Fruit fly (Drosophila melanogaster) whole organism, adult: ENCODE results near the gene chrb.

ENCODE experiments used
- CG11617 ChIP-seq: fragments of 200-800 bp; sonication (Bioruptor generic); optimal IDR thresholded peaks from 2 replicates; lab custom pipeline; 2017; ENCODE audit warnings: mild to moderate bottlenecking, missing biosample characterization, missing genetic modification reagents, missing genetic modification characterization
- CG12768 ChIP-seq: fragments of 200-800 bp; sonication (Bioruptor generic); optimal IDR thresholded peaks from 2 replicates; lab custom pipeline; 2017; ENCODE audit warnings: missing biosample characterization, missing genetic modification characterization, mild to moderate bottlenecking, moderate library complexity, missing genetic modification reagents
- CG14711 ChIP-seq: fragments of 200-800 bp; sonication (Bioruptor generic); optimal IDR thresholded peaks from 2 replicates; lab custom pipeline; 2018; ENCODE audit warnings: missing biosample characterization, mild to moderate bottlenecking, missing genetic modification characterization, moderate library complexity
- CG1620 ChIP-seq: fragments of 200-800 bp; sonication (Bioruptor generic); optimal IDR thresholded peaks from 2 replicates; lab custom pipeline; 2016; ENCODE audit warnings: missing biosample characterization, missing genetic modification characterization
- CG33017 ChIP-seq: fragments of 200-800 bp; sonication (Bioruptor generic); optimal IDR thresholded peaks from 2 replicates; lab custom pipeline; 2018; ENCODE audit warnings: missing biosample characterization, mild to moderate bottlenecking, missing genetic modification characterization, moderate library complexity
- CG5204 ChIP-seq: fragments of 200-800 bp; sonication (Bioruptor generic); optimal IDR thresholded peaks from 2 replicates; lab custom pipeline; 2016; ENCODE audit warnings: missing biosample characterization, missing genetic modification characterization
- CG7045 ChIP-seq: fragments of 200-800 bp; sonication (Bioruptor generic); optimal IDR thresholded peaks from 2 replicates; lab custom pipeline; 2017; ENCODE audit warnings: missing biosample characterization, mild to moderate bottlenecking, missing genetic modification characterization
- CG7101 ChIP-seq: fragments of 200-800 bp; sonication (Bioruptor generic); optimal IDR thresholded peaks from 2 replicates; lab custom pipeline; 2018; ENCODE audit warnings: missing biosample characterization, mild to moderate bottlenecking, missing genetic modification characterization, moderate library complexity
- Clk ChIP-seq: fragments of 200-800 bp; sonication (Bioruptor generic); optimal IDR thresholded peaks from 2 replicates; lab custom pipeline; 2017; ENCODE audit warnings: missing biosample characterization, missing genetic modification characterization
- Crg-1 ChIP-seq: fragments of 200-800 bp; sonication (Bioruptor generic); optimal IDR thresholded peaks from 2 replicates; lab custom pipeline; 2016; ENCODE audit warnings: missing biosample characterization, missing genetic modification characterization
- Hr96 ChIP-seq: fragments of 200-800 bp; sonication (Bioruptor generic); optimal IDR thresholded peaks from 2 replicates; lab custom pipeline; 2016; ENCODE audit warnings: missing biosample characterization, missing genetic modification characterization
- Mnt ChIP-seq: fragments of 200-800 bp; sonication (Bioruptor generic); optimal IDR thresholded peaks from 2 replicates; lab custom pipeline; 2016; ENCODE audit warnings: missing biosample characterization, mild to moderate bottlenecking, missing genetic modification characterization
- bab1 ChIP-seq: fragments of 200-800 bp; sonication (Bioruptor generic); optimal IDR thresholded peaks from 3 replicates; lab custom pipeline; 2019; ENCODE audit warnings: missing biosample characterization, mild to moderate bottlenecking, missing genetic modification characterization, moderate library complexity
- cic ChIP-seq: fragments of 200-800 bp; sonication (Bioruptor generic); optimal IDR thresholded peaks from 2 replicates; lab custom pipeline; 2017; ENCODE audit warnings: missing biosample characterization, mild to moderate bottlenecking, missing genetic modification characterization, moderate library complexity
- cnc ChIP-seq, 2 experiments: fragments of >200 bp; optimal IDR thresholded peaks; 2 replicates each; lab custom pipeline; 2017
- kay ChIP-seq: fragments of 200-800 bp; sonication (Bioruptor generic); peaks from one replicate; lab custom pipeline; 2016; ENCODE audit warnings: missing biosample characterization, missing genetic modification characterization, borderline replicate concordance
- ovo ChIP-seq: fragments of 200-800 bp; sonication (Bioruptor generic); optimal IDR thresholded peaks from 2 replicates; lab custom pipeline; 2016; ENCODE audit warnings: missing biosample characterization, missing genetic modification characterization
- pad ChIP-seq: fragments of 200-800 bp; sonication (Bioruptor generic); optimal IDR thresholded peaks from 3 replicates; lab custom pipeline; 2017; ENCODE audit warnings: missing biosample characterization, missing genetic modification characterization, mild to moderate bottlenecking, moderate library complexity, missing genetic modification reagents
- tj ChIP-seq: fragments of 200-800 bp; sonication (Bioruptor generic); optimal IDR thresholded peaks from 3 replicates; lab custom pipeline; 2017; ENCODE audit warnings: missing biosample characterization, mild to moderate bottlenecking, missing genetic modification characterization, moderate library complexity
- toe ChIP-seq: fragments of 200-800 bp; sonication (Bioruptor generic); optimal IDR thresholded peaks from 2 replicates; lab custom pipeline; 2016; ENCODE audit warnings: missing biosample characterization, missing genetic modification characterization

Gene chrb

DNA sequence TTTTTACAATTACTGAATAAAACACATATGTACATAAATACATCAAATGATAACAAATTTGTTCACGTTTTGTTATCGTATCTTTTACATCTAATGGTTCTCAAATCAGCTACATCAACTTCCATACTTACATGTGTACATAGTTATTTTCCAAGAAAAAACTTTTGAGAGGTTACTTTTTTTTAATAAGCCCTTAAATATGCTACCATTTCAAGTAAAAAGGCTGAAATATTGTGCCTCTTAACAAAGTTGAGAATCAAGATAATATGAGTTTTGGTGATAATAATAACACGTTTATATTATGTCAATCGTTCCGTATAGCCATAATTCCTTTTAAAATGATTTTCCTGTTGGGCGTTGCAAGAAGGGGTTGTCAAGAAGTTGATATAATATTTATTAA, 3.2 kb downstream of the chrb start:
- TF ChIP-seq kay: peak; percentile 70
- no peak for TF ChIP-seq Mnt (GFP tag; lab: Kevin White, UChicago)
- no peak for TF ChIP-seq CG5204 (GFP tag; lab: Kevin White, UChicago)

DNA sequence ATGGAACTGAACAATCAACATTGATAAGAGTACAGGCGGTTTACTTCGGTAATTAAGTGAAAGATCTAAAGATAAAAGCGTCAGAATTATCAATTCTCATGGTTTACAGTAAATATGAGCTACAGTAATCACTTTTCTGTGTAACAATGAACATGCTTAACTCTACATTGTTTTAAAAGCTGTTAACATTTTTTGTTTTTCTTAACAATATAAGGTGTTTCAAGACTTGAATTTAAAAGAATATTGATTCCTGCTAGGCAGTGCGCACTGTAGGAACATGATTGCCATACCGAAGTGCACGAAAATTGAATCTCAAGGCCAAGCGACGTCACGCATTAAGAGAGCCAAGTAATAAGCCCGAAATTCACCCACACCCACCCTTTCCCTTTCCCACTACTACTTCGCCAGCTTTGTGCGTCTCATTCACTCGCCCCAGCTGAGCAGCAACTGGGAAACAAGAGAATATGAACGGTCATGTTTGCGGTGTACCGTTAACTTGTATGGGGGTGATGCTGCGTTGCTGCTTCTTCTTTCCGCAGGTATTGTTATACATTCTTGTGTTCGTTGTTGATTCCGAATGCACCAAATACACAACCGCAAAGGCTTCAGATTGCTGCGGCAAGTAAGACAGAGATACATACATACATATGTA, 4.0 kb downstream of the chrb start:
- TF ChIP-seq pad (GFP tag; lab: Kevin White, UChicago) (peak; percentile 96), kay (no peak), CG11617 (GFP tag; lab: Kevin White, UChicago) (no peak), bab1 (GFP tag; lab: Kevin White, UChicago) (peak; percentile 85), Crg-1 (GFP tag; lab: Kevin White, UChicago) (no peak), Clk (GFP tag; lab: Kevin White, UChicago) (no peak), CG1620 (GFP tag; lab: Kevin White, UChicago) (no peak), CG7045 (GFP tag; lab: Kevin White, UChicago) (peak; percentile 36), CG14711 (tag; lab: Kevin White, UChicago) (peak; percentile 62), ovo (GFP tag; lab: Kevin White, UChicago) (peak; percentile 91), CG33017 (peak; percentile 7), Mnt (GFP tag; lab: Kevin White, UChicago) (no peak), Hr96 (peak; percentile 28), toe (no peak), tj (GFP tag; lab: Kevin White, UChicago) (no peak), CG12768 (GFP tag; lab: Kevin White, UChicago) (no peak), CG5204 (GFP tag; lab: Kevin White, UChicago) (no peak), CG7101 (tag; lab: Kevin White, UChicago) (peak; percentile 51), cnc (optimal IDR thresholded peaks at IDR 0.05; lab: Kevin White, UChicago) (no peak), cic (GFP tag; lab: Kevin White, UChicago) (no peak)

DNA sequence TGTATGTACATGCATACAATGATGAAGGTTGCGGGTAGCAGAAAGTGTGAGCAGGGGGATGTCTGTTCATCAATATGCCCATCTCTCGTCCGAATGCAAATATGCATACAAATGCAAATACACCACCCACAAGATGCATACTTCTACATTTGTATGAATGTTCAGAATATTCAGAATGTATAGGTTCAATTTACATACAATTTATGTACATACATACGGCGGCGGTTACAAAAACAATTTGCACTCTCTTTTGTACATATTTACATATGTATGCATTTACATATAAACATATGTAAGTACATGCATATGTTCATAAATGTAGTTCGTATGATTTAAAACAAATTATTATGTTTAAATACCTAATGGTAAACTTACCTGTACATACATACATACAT, 4.5 kb downstream of the chrb start:
- TF ChIP-seq kay (peak; percentile 70), pad (GFP tag; lab: Kevin White, UChicago) (no peak)

DNA sequence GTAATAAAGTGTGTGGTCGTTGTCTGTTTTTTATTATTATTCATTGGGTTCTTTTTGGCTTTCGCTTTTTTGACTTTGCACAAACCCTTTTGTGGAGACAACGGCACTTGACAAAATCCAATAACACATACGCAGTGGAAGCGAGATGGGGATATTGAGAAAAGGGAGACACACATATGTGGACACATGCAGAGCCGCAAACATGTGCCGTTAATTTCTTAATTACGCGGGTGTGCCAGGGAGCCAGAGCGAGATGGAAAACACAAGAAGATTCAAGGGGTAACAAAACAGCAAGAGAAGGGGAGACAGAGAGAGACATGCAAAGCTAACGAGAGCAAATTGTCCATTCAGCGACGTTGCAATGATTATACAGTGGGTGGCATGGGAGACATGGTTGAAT, 5.1 kb downstream of the chrb start:
- TF ChIP-seq CG12768 (GFP tag; lab: Kevin White, UChicago) (no peak), toe (no peak), kay (no peak), CG7045 (GFP tag; lab: Kevin White, UChicago) (no peak), Mnt (GFP tag; lab: Kevin White, UChicago) (peak; percentile 16), cic (GFP tag; lab: Kevin White, UChicago) (no peak), CG14711 (tag; lab: Kevin White, UChicago) (no peak), CG11617 (GFP tag; lab: Kevin White, UChicago) (no peak), Clk (GFP tag; lab: Kevin White, UChicago) (no peak), tj (GFP tag; lab: Kevin White, UChicago) (peak; percentile 27), Crg-1 (GFP tag; lab: Kevin White, UChicago) (no peak), pad (GFP tag; lab: Kevin White, UChicago) (peak; percentile 99), Hr96 (no peak), cnc (optimal IDR thresholded peaks at IDR 0.05; lab: Kevin White, UChicago) (no peak), CG1620 (GFP tag; lab: Kevin White, UChicago) (no peak), ovo (GFP tag; lab: Kevin White, UChicago) (peak; percentile 74), CG33017 (no peak), bab1 (GFP tag; lab: Kevin White, UChicago) (peak; percentile 23), CG7101 (tag; lab: Kevin White, UChicago) (no peak), CG5204 (GFP tag; lab: Kevin White, UChicago) (no peak)

DNA sequence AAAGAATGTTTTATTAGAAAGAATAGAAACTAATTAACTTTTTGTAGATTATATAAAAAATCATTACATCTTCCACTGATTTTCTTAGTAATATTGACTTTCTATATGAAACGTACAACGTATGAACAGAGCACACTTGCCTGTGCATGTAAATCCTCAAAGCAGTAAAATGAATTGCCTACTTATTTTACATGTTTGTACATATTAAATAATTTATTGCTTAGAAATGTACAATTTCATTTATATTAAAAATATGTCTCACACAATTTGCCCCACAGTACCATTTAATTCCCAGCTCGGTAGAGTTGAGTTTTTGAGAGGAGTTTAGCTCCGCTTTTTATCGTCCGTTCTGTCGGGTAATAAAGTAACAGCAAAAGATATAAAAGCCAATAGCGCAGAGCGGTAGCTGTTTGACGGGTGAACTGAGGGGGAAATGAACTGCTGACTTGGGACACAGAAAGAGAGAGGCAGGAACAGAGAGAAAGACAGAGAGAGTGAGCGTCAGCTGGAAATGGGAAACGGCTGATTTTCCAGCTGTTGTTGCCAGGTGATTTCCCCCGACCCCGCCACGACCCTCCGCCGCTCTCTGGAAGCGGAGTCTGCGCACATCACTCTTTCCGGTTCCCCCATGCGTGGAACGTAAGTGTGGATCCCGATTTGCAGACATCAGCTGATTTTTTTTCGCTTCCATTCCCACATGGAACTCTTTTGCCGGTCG, 5.9 kb downstream of the chrb start:
- TF ChIP-seq cic (GFP tag; lab: Kevin White, UChicago) (no peak), pad (GFP tag; lab: Kevin White, UChicago) (peak; percentile 84), CG7101 (tag; lab: Kevin White, UChicago) (no peak), Clk (GFP tag; lab: Kevin White, UChicago) (no peak), CG14711 (tag; lab: Kevin White, UChicago) (no peak), CG33017 (no peak), Crg-1 (GFP tag; lab: Kevin White, UChicago) (peak; percentile 39), Mnt (GFP tag; lab: Kevin White, UChicago) (no peak), tj (GFP tag; lab: Kevin White, UChicago) (peak; percentile 57), bab1 (GFP tag; lab: Kevin White, UChicago) (peak; percentile 41), CG1620 (GFP tag; lab: Kevin White, UChicago) (no peak), ovo (GFP tag; lab: Kevin White, UChicago) (peak; percentile 26)

DNA sequence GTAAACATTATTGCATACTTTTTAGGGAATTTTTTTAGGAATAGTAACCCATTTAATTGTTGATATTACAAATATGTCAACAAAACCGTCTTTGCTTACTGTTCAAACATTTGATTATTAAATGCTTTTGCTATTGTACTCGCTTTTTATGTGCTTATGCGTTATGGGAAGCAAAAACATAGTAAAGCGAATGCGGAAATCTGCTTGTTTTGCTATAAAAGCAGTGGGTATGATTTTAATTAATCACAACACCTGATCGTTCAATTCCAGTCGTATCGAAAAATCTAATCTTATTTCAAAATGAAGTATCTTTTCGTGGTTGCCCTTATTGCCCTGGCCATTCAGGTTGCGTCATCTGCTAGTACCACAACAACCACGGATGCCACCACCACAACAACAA, 21.0 kb downstream of the chrb start, which contains the start of gene CG33500:
CG33500 (plus strand) TSS at position 301 of the 400 bp plus-strand sequence.
- TF ChIP-seq pad (GFP tag; lab: Kevin White, UChicago) (no peak), Mnt (GFP tag; lab: Kevin White, UChicago) (no peak), CG1620 (GFP tag; lab: Kevin White, UChicago) (no peak), CG33017 (no peak), bab1 (GFP tag; lab: Kevin White, UChicago) (no peak), ovo (GFP tag; lab: Kevin White, UChicago) (no peak), CG5204 (GFP tag; lab: Kevin White, UChicago) (no peak), Hr96 (no peak), CG7101 (tag; lab: Kevin White, UChicago) (no peak), toe (no peak), kay (no peak), CG14711 (tag; lab: Kevin White, UChicago) (no peak)
